Worm (Caenorhabditis elegans) whole organism, young adult: ENCODE data around the gene lsy-2.

Source experiments
- ama-1 ChIP-seq, 3 experiments: fragments of 150-350 bp in 1 of 3; sonication (generic microtip) in 2 of 3; optimal IDR thresholded peaks; 2 replicates each; lab custom pipeline; 2014 to 2018; ENCODE audit warnings: missing biosample characterization in 2 of 3, missing genetic modification characterization in 2 of 3, missing genetic modification reagents in 2 of 3
- dpl-1 ChIP-seq: fragments of 150-350 bp; optimal IDR thresholded peaks from 2 replicates; lab custom pipeline; 2014; ENCODE audit warnings: missing biosample characterization, missing genetic modification reagents, missing genetic modification characterization
- snpc-4 ChIP-seq, 5 experiments: fragments of 150-350 bp in 1 of 5; sonication (generic microtip) in 4 of 5; optimal IDR thresholded peaks; 2 replicates each; lab custom pipeline; 2014 to 2018; ENCODE audit warnings: missing genetic modification characterization in 5 of 5, missing biosample characterization in 3 of 5, antibody characterized with exemption in 2 of 5, mild to moderate bottlenecking in 2 of 5, missing compliant biosample characterization in 2 of 5, missing genotype in 2 of 5, moderate library complexity in 2 of 5, missing genetic modification reagents in 1 of 5

- TF ChIP-seq snpc-4 (GFP tag; optimal IDR thresholded peaks at IDR 0.05; lab: Kevin White, UChicago) (no peak), snpc-4 (tag; optimal IDR thresholded peaks at IDR 0.05; lab: Kevin White, UChicago) (no peak), ama-1 (optimal IDR thresholded peaks at IDR 0.05; lab: Kevin White, UChicago) (no peak), ama-1 (GFP tag; optimal IDR thresholded peaks at IDR 0.05; lab: Kevin White, UChicago) (no peak), dpl-1 (GFP tag; lab: Kevin White, UChicago) (no peak)
These were observed 17.9 kb downstream of the lsy-2 start for ce11 chrX:2107414-2107813.
